Worm (Caenorhabditis elegans): ENCODE measurements around the gene ttr-54.

ttr-54 gene

DNA sequence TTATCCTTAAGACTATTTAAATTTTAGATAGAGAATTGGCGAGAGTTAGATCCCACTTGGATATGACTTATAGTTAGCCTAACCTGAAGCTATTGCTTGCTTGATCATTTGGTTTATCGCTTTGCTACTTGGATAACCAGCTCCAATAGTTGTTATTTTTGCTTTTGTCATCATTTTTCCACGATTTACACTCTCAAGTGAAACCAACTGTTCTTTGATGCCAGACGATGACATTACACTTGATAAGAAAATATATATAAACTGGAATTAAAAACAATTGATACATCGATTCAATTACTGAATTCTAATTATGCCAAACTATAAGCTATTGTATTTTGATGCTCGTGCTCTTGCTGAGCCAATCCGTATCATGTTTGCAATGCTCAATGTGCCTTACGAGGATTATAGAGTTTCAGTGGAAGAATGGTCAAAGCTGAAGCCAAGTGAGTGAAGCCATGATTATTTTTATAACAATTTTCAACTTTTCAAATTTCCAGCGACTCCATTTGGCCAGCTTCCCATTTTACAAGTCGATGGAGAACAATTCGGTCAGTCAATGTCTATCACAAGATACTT, 13.6 kb upstream of the ttr-54 start, which contains the start of the genes gst-2, gst-4 and dhs-12:
Gene gst-2, minus strand, starts transcription at position 132 of the 576 bp plus-strand sequence.
Gene gst-4, plus strand, starts transcription at position 296 of the 576 bp plus-strand sequence.
Gene dhs-12, plus strand, starts transcription at position 526 of the 576 bp plus-strand sequence.
- TF ChIP-seq dao-5 (tag; optimal IDR thresholded peaks at IDR 0.05), result no peak
- TF ChIP-seq him-1 (tag; optimal IDR thresholded peaks at IDR 0.05), result no peak
- no peak for TF ChIP-seq W03F9.2 (tag; optimal IDR thresholded peaks at IDR 0.05)

DNA sequence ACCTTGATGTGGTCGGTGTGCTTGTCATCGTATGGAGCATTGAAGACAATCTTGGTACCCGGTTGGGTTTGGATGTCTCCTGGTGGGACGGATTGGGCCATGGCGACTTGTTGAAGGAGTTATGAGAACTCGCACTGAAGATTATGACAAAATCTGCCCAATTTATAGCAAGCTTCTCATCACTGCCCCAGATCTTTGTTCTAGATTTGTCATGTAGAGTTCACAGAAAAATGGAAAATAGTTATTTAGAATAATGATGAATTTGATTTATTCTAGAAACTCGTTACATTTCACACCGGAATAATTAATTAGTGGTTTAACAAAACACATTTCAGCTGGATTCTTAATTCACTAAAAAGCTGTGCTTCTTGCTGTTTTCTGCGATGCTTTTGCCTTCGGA, 11.9 kb upstream of the ttr-54 start, which contains the start of gene msp-38:
Gene msp-38, minus strand, starts transcription at position 101 of the 400 bp plus-strand sequence.
- TF ChIP-seq him-1 (tag; optimal IDR thresholded peaks at IDR 0.05) (no peak), W03F9.2 (tag; optimal IDR thresholded peaks at IDR 0.05) (no peak), dao-5 (tag; optimal IDR thresholded peaks at IDR 0.05) (no peak)

DNA sequence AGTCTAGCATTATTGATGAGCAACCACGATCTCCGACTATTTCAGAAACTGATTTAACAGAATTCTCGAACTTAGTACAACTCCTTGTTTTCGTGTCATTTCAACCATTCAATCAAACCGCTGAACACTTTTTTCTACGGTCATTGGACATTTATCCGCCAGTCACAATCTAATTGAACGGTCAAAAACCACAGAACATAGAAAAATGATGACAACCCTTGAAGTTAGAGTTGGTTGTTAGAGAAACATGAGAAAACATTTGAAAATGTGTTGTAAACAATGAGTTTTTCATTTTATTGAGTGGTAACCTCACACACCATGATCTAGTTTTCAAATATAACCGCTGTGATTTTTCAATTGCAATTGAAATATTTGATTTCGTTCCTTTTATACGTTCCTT, 11.1 kb upstream of the ttr-54 start:
- TF ChIP-seq him-1 (tag; optimal IDR thresholded peaks at IDR 0.05), result no peak
- TF ChIP-seq W03F9.2 (tag; optimal IDR thresholded peaks at IDR 0.05), result no peak
- TF ChIP-seq dao-5 (tag; optimal IDR thresholded peaks at IDR 0.05), result no peak

DNA sequence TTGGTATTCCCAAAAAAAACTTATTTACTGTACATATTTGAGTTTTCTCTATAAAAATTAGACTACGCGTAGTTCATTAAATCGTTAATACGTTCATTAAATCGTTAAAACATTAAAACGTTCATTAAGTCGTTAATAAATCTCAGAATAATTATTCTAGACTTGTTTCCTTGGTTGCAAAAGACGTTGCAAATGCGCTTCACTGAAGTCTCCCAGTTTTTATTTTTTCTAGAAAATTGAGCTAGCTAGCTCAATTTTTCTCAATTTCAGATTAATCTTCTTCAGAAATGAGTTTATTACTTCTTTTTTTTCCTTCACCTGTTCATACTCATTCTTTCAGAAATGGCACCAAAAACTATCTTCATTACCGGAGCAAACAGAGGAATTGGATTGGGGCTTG, 10.7 kb upstream of the ttr-54 start:
- no peak for TF ChIP-seq him-1 (tag; optimal IDR thresholded peaks at IDR 0.05)
- TF ChIP-seq dao-5 (tag; optimal IDR thresholded peaks at IDR 0.05), result no peak
- no peak for TF ChIP-seq W03F9.2 (tag; optimal IDR thresholded peaks at IDR 0.05)

DNA sequence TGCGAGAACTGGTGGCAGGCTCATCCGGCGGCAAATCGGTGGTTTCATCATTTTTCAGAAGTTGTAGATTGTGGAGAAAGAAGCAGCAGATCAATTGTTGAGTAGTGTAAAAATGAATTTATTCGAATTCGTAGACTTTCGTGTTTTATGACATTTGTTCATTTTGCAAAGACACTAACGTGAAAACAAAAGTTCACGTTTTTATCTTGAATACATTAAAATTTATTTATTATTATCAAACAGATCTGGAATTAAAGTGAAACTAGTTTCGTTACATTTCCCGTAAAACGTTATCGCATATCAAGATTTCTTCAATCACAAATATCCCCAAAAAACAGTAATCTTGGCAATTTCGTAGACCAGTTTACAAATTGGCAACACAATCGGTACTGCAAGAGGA, 8.7 kb upstream of the ttr-54 start, which contains the start of gene T14G10.8:
Gene T14G10.8, minus strand, starts transcription at position 101 of the 400 bp plus-strand sequence.
- no peak for TF ChIP-seq dao-5 (tag; optimal IDR thresholded peaks at IDR 0.05)
- TF ChIP-seq W03F9.2 (tag; optimal IDR thresholded peaks at IDR 0.05), result no peak
- TF ChIP-seq him-1 (tag; optimal IDR thresholded peaks at IDR 0.05), result no peak

DNA sequence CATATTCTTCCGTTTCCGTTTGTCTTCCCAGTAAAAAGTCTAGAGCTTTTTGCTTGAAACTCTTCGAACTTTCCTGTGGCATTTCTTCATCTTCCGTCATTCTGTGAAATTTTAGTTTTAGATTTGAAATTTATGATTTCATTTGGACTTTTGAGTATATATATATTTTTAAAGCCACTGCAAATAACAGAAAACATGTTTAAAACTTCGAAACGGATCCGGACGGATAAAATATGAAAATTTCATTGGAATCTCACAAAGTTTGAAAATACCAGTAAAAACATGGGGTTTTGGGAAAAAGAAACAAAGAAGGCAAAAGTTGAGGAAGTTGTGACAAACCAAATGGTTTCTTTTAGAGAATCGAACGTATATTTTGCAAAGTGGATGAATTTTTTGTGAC, 6.6 kb upstream of the ttr-54 start, which contains the start of gene pigs-1:
Gene pigs-1, minus strand, starts transcription at position 101 of the 400 bp plus-strand sequence.
- TF ChIP-seq him-1 (tag; optimal IDR thresholded peaks at IDR 0.05) (no peak), W03F9.2 (tag; optimal IDR thresholded peaks at IDR 0.05) (no peak), dao-5 (tag; optimal IDR thresholded peaks at IDR 0.05) (no peak)

DNA sequence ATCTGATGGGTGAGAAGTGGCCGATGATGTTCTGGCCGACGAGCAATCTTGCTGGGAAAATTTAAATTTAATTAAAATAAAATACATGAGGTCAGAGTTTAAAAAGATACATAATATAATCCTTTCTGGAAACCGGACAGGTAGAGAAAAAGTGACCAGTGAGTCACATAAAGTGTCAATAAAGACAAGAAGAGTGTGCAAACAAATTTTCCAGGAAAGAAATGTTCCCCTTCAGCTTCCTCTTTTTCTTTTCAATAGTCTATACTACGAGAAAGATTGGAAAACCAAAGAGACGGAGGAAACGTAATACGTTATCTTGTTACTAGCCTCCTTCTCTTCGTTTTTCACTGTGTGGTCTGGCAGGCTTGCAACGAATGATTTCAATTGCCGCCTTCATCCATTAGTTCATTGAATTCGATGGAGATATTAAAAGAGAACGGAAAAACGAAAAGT, 5.0 kb upstream of the ttr-54 start, which contains the start of gene tsp-12:
Gene tsp-12, minus strand, starts transcription at position 51 of the 453 bp plus-strand sequence.
- TF ChIP-seq him-1 (tag; optimal IDR thresholded peaks at IDR 0.05) (no peak), dao-5 (tag; optimal IDR thresholded peaks at IDR 0.05) (no peak), W03F9.2 (tag; optimal IDR thresholded peaks at IDR 0.05) (no peak)

DNA sequence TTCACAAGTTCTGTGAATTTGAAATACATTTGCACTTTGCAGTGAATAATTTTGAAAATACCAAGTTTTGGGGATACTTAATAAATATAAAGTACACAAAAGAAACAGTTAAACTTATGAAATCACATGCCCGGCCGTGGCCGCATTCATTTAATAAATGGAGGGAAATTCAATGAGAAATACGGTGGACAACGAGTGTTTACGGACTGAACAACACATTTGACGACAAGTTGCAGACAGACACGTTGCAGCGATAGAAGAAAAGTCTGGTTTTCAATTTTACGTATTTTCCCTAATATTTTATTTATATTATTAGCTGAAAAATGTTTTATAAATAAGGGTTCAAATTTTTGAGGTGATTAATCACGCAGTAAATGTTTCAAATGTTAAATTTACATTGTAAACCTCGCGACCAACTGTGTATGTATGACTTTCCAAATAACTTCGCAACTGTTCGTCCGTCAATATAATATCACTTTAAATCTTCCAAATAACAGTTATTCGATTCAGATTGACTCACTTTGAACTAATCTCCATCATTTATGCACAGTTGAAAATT, 4.1 kb upstream of the ttr-54 start, which contains the start of gene copg-1:
Gene copg-1, plus strand, starts transcription at position 509 of the 559 bp plus-strand sequence.
- TF ChIP-seq W03F9.2 (tag; optimal IDR thresholded peaks at IDR 0.05) (peak; percentile 63), him-1 (tag; optimal IDR thresholded peaks at IDR 0.05) (peak; percentile 7), dao-5 (tag; optimal IDR thresholded peaks at IDR 0.05) (no peak)

DNA sequence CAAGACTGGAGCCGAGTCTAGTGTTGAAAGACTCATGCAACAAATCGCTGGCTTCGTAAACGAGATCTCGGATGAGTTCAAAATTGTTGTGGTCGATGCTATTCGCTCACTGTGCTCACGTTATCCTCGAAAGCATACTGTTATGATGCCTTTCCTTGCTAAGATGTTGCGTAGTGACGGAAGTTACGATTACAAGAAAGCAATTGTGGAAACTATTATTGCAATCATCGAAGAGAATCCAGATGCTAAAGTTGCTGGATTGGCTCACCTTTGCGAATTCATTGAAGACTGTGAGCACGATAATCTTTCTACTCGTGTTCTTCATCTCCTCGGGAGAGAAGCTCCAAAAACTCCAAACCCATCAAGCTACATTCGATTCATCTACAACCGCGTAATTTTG, 2.1 kb upstream of the ttr-54 start:
- TF ChIP-seq dao-5 (tag; optimal IDR thresholded peaks at IDR 0.05) (no peak), W03F9.2 (tag; optimal IDR thresholded peaks at IDR 0.05) (no peak), him-1 (tag; optimal IDR thresholded peaks at IDR 0.05) (no peak)

DNA sequence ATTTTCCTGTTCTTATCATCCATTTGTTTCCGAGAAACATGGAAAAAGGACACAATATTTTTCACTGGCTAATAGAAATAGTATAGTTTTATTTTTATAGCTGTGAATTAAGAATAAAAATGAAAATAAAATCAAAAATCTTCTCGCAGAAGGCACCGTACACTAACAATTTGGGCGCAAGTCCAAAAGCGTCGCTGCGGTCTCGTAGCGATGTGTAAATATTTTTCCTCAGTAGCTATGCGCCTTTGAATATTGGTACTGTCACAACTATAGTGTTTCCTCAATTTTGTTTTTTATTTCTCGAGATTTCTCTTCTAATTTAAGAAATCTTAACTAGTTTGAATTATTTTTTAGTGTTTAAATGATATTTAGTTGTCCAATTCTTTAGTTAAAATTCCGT, 1.5 kb downstream of the ttr-54 start:
- no peak for TF ChIP-seq W03F9.2 (tag; optimal IDR thresholded peaks at IDR 0.05)
- no peak for TF ChIP-seq him-1 (tag; optimal IDR thresholded peaks at IDR 0.05)
- TF ChIP-seq dao-5 (tag; optimal IDR thresholded peaks at IDR 0.05), result no peak

DNA sequence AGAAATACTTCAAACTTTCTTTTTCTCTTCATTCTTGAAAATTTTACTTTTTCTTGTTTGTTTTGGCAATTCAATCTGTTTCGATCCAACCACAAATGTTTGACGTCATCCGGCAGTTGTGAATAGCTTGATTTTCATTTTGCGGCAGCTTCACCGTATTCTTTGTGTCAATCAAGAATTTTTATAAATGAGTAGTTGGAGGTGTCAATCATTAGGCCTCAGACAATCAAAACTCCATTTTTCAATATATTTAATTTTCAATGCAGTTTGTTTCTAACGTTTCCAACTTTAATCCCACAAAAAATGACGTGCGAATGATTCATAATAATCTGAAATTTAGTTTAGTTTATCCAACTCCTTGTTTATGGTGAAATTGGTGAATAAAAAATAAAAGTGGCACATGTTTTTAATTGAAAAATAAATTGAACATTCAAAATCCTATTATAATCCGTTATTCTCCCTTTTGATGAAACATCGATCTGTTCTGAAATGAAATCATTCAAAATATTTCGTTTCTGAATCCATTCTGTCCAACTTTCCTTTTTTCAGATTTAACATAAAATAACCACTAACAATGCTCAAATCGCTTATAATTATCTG, 2.0 kb downstream of the ttr-54 start, which contains the start of gene ttr-53:
Gene ttr-53, plus strand, starts transcription at position 550 of the 600 bp plus-strand sequence.
- TF ChIP-seq him-1 (tag; optimal IDR thresholded peaks at IDR 0.05) (no peak), dao-5 (tag; optimal IDR thresholded peaks at IDR 0.05) (no peak), W03F9.2 (tag; optimal IDR thresholded peaks at IDR 0.05) (no peak)

DNA sequence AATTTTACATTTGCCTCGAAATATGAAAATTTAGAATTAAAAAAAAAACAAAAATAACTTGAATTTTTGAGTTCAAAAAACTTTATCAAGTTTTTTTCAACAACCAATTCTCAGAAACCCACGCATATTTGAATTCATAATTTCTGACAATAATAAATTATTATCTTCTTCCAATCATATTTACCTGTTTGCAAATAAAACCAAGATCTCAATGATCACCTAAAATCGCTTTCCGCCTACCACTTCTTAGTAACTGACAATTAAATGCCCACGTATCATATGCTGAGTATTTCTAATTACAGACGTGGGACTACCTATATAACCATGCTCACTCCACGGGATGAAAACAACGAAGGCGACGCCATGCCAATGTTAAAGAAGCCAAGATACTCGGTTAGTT, 6.1 kb downstream of the ttr-54 start, which contains the start of gene pps-1:
Gene pps-1, plus strand, starts transcription at position 301 of the 400 bp plus-strand sequence.
- TF ChIP-seq him-1 (tag; optimal IDR thresholded peaks at IDR 0.05), result no peak
- no peak for TF ChIP-seq dao-5 (tag; optimal IDR thresholded peaks at IDR 0.05)
- no peak for TF ChIP-seq W03F9.2 (tag; optimal IDR thresholded peaks at IDR 0.05)

DNA sequence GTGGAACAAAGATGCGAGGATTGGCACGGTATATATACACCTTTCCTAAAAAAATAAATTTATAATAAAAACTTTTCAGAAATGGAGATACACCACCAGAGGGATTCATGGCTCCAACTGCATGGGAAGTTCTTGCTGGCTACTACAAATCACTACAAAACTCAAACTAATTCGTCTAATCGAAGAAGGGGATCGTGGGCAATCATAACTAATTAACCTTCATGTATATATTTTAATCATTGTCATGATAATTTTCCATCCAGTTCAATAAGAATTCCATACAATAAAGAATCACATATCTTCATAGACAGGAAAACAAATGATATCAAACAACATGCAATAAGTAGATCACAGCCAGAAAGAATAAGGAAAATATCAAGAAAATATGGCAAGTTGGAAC, 8.5 kb downstream of the ttr-54 start:
- TF ChIP-seq W03F9.2 (tag; optimal IDR thresholded peaks at IDR 0.05), result no peak
- TF ChIP-seq dao-5 (tag; optimal IDR thresholded peaks at IDR 0.05), result no peak
- TF ChIP-seq him-1 (tag; optimal IDR thresholded peaks at IDR 0.05), result no peak

DNA sequence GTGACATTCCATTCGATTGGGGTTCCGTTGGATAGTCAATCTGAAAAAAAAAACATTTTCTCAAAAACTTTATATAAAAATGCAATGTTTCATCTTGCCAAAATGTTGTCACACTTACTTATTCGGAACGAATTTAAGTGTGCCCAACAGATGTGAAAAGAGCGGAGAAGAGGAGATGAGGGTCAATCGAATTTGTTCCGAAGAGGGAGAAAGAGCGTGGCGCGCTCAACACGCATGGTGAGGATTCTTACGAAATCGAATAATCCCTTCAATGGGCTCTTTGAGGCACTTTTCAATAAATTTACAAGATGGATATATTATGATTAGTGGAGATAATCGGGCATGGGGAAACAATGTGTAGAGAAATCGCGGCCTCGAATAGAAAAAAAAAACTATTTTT, 15.2 kb downstream of the ttr-54 start:
- TF ChIP-seq W03F9.2 (tag; optimal IDR thresholded peaks at IDR 0.05), result no peak
- no peak for TF ChIP-seq him-1 (tag; optimal IDR thresholded peaks at IDR 0.05)
- TF ChIP-seq dao-5 (tag; optimal IDR thresholded peaks at IDR 0.05), result no peak

Measured in whole organism, L4/young adult.